ENCODE assay signal across 5 fruit fly cellular contexts in genomic region chr2L:7925389-7925788, dm6.
TF ChIP-seq lines count a peak whose summit lies in the region.

No protein-coding gene starts in this region.

- peak; percentile 54 for TF ChIP-seq CTCF in whole organism, embryonic (GFP tag; optimal IDR thresholded peaks at IDR 0.05; lab: Kevin White, UChicago)

TF ChIP-seq in whole organism, adult, 20 proteins besides CTCF, POLR2A, EP300 and RAD21 (continues in another document):
- no peak for TF ChIP-seq Hr96 (GFP tag; optimal IDR thresholded peaks at IDR 0.05; lab: Kevin White, UChicago)
- no peak for TF ChIP-seq tj (GFP tag; optimal IDR thresholded peaks at IDR 0.05; lab: Kevin White, UChicago)
- no peak for TF ChIP-seq CG11617 (GFP tag; optimal IDR thresholded peaks at IDR 0.05; lab: Kevin White, UChicago)
- peak; percentile 20 for TF ChIP-seq CG5204 (GFP tag; optimal IDR thresholded peaks at IDR 0.05; lab: Kevin White, UChicago)
- no peak for TF ChIP-seq toe (GFP tag; optimal IDR thresholded peaks at IDR 0.05; lab: Kevin White, UChicago)
- TF ChIP-seq Clk (GFP tag; optimal IDR thresholded peaks at IDR 0.05; lab: Kevin White, UChicago), result no peak
- no peak for TF ChIP-seq Crg-1 (GFP tag; optimal IDR thresholded peaks at IDR 0.05; lab: Kevin White, UChicago)
- TF ChIP-seq CG7101 (tag; optimal IDR thresholded peaks at IDR 0.05; lab: Kevin White, UChicago), result peak; percentile 34
- TF ChIP-seq Mnt (GFP tag; optimal IDR thresholded peaks at IDR 0.05; lab: Kevin White, UChicago), result no peak
- TF ChIP-seq pad (GFP tag; optimal IDR thresholded peaks at IDR 0.05; lab: Kevin White, UChicago), result no peak
- TF ChIP-seq cnc (optimal IDR thresholded peaks at IDR 0.05; lab: Kevin White, UChicago), result no peak
- TF ChIP-seq ovo (GFP tag; optimal IDR thresholded peaks at IDR 0.05; lab: Kevin White, UChicago), result no peak
- peak; percentile 56 for TF ChIP-seq CG33017 (tag; optimal IDR thresholded peaks at IDR 0.05; lab: Kevin White, UChicago)
- peak; percentile 36 for TF ChIP-seq CG12768 (GFP tag; optimal IDR thresholded peaks at IDR 0.05; lab: Kevin White, UChicago)
- no peak for TF ChIP-seq cic (GFP tag; optimal IDR thresholded peaks at IDR 0.05; lab: Kevin White, UChicago)
- no peak for TF ChIP-seq CG1620 (GFP tag; optimal IDR thresholded peaks at IDR 0.05; lab: Kevin White, UChicago)
- no peak for TF ChIP-seq kay (GFP tag; lab: Kevin White, UChicago; ENCODE audit: borderline replicate concordance)
- peak; percentile 35 for TF ChIP-seq CG14711 (tag; optimal IDR thresholded peaks at IDR 0.05; lab: Kevin White, UChicago)
- TF ChIP-seq CG7045 (GFP tag; optimal IDR thresholded peaks at IDR 0.05; lab: Kevin White, UChicago), result no peak

TF ChIP-seq in whole organism, embryonic, 481 proteins besides CTCF, POLR2A, EP300 and RAD21 (continues in another document):
- TF ChIP-seq ab (GFP tag; optimal IDR thresholded peaks at IDR 0.05; lab: Kevin White, UChicago) (peak; percentile 61), unpg (GFP tag; optimal IDR thresholded peaks at IDR 0.05; lab: Kevin White, UChicago) (peak; percentile 92), ac (GFP tag; optimal IDR thresholded peaks at IDR 0.05; lab: Kevin White, UChicago) (no peak), Atf6 (GFP tag; IDR thresholded peaks at IDR 0.05; lab: Robert Waterston, UW) (peak; percentile 91), prd (optimal IDR thresholded peaks at IDR 0.05; lab: Kevin White, UChicago) (no peak), prd (GFP tag; IDR thresholded peaks at IDR 0.05; lab: Robert Waterston, UW) (peak; percentile 94), crp (GFP tag; optimal IDR thresholded peaks at IDR 0.05; lab: Kevin White, UChicago) (peak in 1 of 2 experiments; percentile 41), Mes4 (GFP tag; optimal IDR thresholded peaks at IDR 0.05; lab: Kevin White, UChicago) (peak; percentile 73), CG15479 (GFP tag; optimal IDR thresholded peaks at IDR 0.05; lab: Kevin White, UChicago) (no peak), CG17912 (GFP tag; optimal IDR thresholded peaks at IDR 0.05; lab: Kevin White, UChicago) (peak; percentile 34), vvl (GFP tag; IDR thresholded peaks at IDR 0.05; lab: Robert Waterston, UW) (peak; percentile 96), seq (GFP tag; IDR thresholded peaks at IDR 0.05; lab: Robert Waterston, UW) (peak; percentile 90), oc (tag; optimal IDR thresholded peaks at IDR 0.05; lab: Kevin White, UChicago) (peak; percentile 84), CG12391 (tag; optimal IDR thresholded peaks at IDR 0.05; lab: Kevin White, UChicago) (peak; percentile 88), insv (GFP tag; optimal IDR thresholded peaks at IDR 0.05; lab: Kevin White, UChicago) (no peak), Adf1 (GFP tag; IDR thresholded peaks at IDR 0.05; lab: Robert Waterston, UW) (peak; percentile 58), Nf-YA (GFP tag; IDR thresholded peaks at IDR 0.05; lab: Robert Waterston, UW) (peak; percentile 80), fu2 (GFP tag; optimal IDR thresholded peaks at IDR 0.05; lab: Kevin White, UChicago) (peak; percentile 72), CG7963 (GFP tag; IDR thresholded peaks at IDR 0.05; lab: Robert Waterston, UW; ENCODE audit: partially characterized antibody) (no peak)

TF ChIP-seq in whole organism, prepupa, 60 proteins besides CTCF, POLR2A, EP300 and RAD21 (continues in another document):
- TF ChIP-seq CG31627 (GFP tag; optimal IDR thresholded peaks at IDR 0.05; lab: Kevin White, UChicago), result peak; percentile 87
- peak; percentile 95 for TF ChIP-seq svp (GFP tag; lab: Kevin White, UChicago)
- peak; percentile 99 for TF ChIP-seq CG6163 (GFP tag; IDR thresholded peaks at IDR 0.05; lab: Robert Waterston, UW)
- TF ChIP-seq Sox14 (GFP tag; optimal IDR thresholded peaks at IDR 0.05; lab: Kevin White, UChicago), result peak; percentile 97
- peak; percentile 97 for TF ChIP-seq CG3919 (GFP tag; optimal IDR thresholded peaks at IDR 0.05; lab: Kevin White, UChicago)
- TF ChIP-seq Met (GFP tag; optimal IDR thresholded peaks at IDR 0.05; lab: Kevin White, UChicago), result peak; percentile 92
- peak; percentile 98 for TF ChIP-seq eg (GFP tag; IDR thresholded peaks at IDR 0.05; lab: Robert Waterston, UW)
- TF ChIP-seq pdm3 (GFP tag; optimal IDR thresholded peaks at IDR 0.05; lab: Kevin White, UChicago), result peak; percentile 95
- TF ChIP-seq CG16779 (tag; optimal IDR thresholded peaks at IDR 0.05; lab: Kevin White, UChicago), result peak; percentile 91
- TF ChIP-seq topi (GFP tag; optimal IDR thresholded peaks at IDR 0.05; lab: Kevin White, UChicago), result peak; percentile 92
- peak; percentile 94 for TF ChIP-seq spab (GFP tag; optimal IDR thresholded peaks at IDR 0.05; lab: Kevin White, UChicago)
- no peak for TF ChIP-seq fkh (GFP tag; optimal IDR thresholded peaks at IDR 0.05; lab: Kevin White, UChicago)
- peak; percentile 94 for TF ChIP-seq CG1621 (tag; optimal IDR thresholded peaks at IDR 0.05; lab: Kevin White, UChicago)
- peak; percentile 78 for TF ChIP-seq CG11902 (GFP tag; optimal IDR thresholded peaks at IDR 0.05; lab: Kevin White, UChicago)
- peak; percentile 94 for TF ChIP-seq CG3032 (tag; optimal IDR thresholded peaks at IDR 0.05; lab: Kevin White, UChicago)
- peak; percentile 89 for TF ChIP-seq Ets21C (GFP tag; optimal IDR thresholded peaks at IDR 0.05; lab: Kevin White, UChicago)
- peak; percentile 94 for TF ChIP-seq CG6792 (GFP tag; optimal IDR thresholded peaks at IDR 0.05; lab: Kevin White, UChicago)
- peak; percentile 93 for TF ChIP-seq dac (GFP tag; optimal IDR thresholded peaks at IDR 0.05; lab: Kevin White, UChicago)
- TF ChIP-seq fd59A (GFP tag; optimal IDR thresholded peaks at IDR 0.05; lab: Kevin White, UChicago), result peak; percentile 90
- TF ChIP-seq CG10669 (GFP tag; optimal IDR thresholded peaks at IDR 0.05; lab: Kevin White, UChicago), result peak; percentile 92

TF ChIP-seq in whole organism, pupa, 21 proteins besides CTCF, POLR2A, EP300 and RAD21:
- TF ChIP-seq gl (tag; optimal IDR thresholded peaks at IDR 0.05; lab: Kevin White, UChicago), result peak; percentile 92
- TF ChIP-seq CG15710 (tag; optimal IDR thresholded peaks at IDR 0.05; lab: Kevin White, UChicago), result peak; percentile 94
- TF ChIP-seq Snoo (tag; optimal IDR thresholded peaks at IDR 0.05; lab: Kevin White, UChicago), result peak; percentile 86
- peak; percentile 96 for TF ChIP-seq CG9948 (tag; optimal IDR thresholded peaks at IDR 0.05; lab: Kevin White, UChicago)
- TF ChIP-seq EcR (GFP tag; optimal IDR thresholded peaks at IDR 0.05; lab: Kevin White, UChicago), result peak; percentile 45
- TF ChIP-seq CG32121 (GFP tag; IDR thresholded peaks at IDR 0.05; lab: Robert Waterston, UW), result peak; percentile 96
- peak; percentile 97 for TF ChIP-seq fd96Ca (GFP tag; IDR thresholded peaks at IDR 0.05; lab: Robert Waterston, UW)
- peak; percentile 95 for TF ChIP-seq Pif1B (GFP tag; optimal IDR thresholded peaks at IDR 0.05; lab: Kevin White, UChicago)
- peak; percentile 94 for TF ChIP-seq CG8159 (tag; optimal IDR thresholded peaks at IDR 0.05; lab: Kevin White, UChicago)
- peak; percentile 97 for TF ChIP-seq Pif1A (GFP tag; optimal IDR thresholded peaks at IDR 0.05; lab: Kevin White, UChicago)
- TF ChIP-seq CG17806 (tag; optimal IDR thresholded peaks at IDR 0.05; lab: Kevin White, UChicago), result peak; percentile 96
- peak; percentile 78 for TF ChIP-seq CG10348 (GFP tag; IDR thresholded peaks at IDR 0.05; lab: Robert Waterston, UW)
- peak; percentile 98 for TF ChIP-seq Ets98B (GFP tag; IDR thresholded peaks at IDR 0.05; lab: Robert Waterston, UW)
- TF ChIP-seq CG34367 (tag; optimal IDR thresholded peaks at IDR 0.05; lab: Kevin White, UChicago), result peak; percentile 95
- TF ChIP-seq CG13204 (GFP tag; optimal IDR thresholded peaks at IDR 0.05; lab: Kevin White, UChicago), result peak; percentile 89
- TF ChIP-seq CG14655 (GFP tag; optimal IDR thresholded peaks at IDR 0.05; lab: Kevin White, UChicago), result peak; percentile 98
- TF ChIP-seq rn (GFP tag; IDR thresholded peaks at IDR 0.05; lab: Robert Waterston, UW), result peak; percentile 92
- peak; percentile 79 for TF ChIP-seq D1 (tag; optimal IDR thresholded peaks at IDR 0.05; lab: Kevin White, UChicago)
- TF ChIP-seq CG8301 (tag; optimal IDR thresholded peaks at IDR 0.05; lab: Kevin White, UChicago), result peak; percentile 98
- TF ChIP-seq CG12605 (GFP tag; IDR thresholded peaks at IDR 0.05; lab: Robert Waterston, UW), result peak; percentile 97
- TF ChIP-seq CG4496 (GFP tag; IDR thresholded peaks at IDR 0.05; lab: Robert Waterston, UW), result peak; percentile 98

TF ChIP-seq in whole organism, wandering third instar larva, 38 proteins besides CTCF, POLR2A, EP300 and RAD21 (continues in another document):
- TF ChIP-seq ey (GFP tag; optimal IDR thresholded peaks at IDR 0.05; lab: Kevin White, UChicago) (peak; percentile 91), Dfd (GFP tag; optimal IDR thresholded peaks at IDR 0.05; lab: Kevin White, UChicago) (no peak), Mio (GFP tag; optimal IDR thresholded peaks at IDR 0.05; lab: Kevin White, UChicago) (peak; percentile 6), dsf (GFP tag; optimal IDR thresholded peaks at IDR 0.05; lab: Kevin White, UChicago; ENCODE audit: borderline replicate concordance) (peak; percentile 62), CG9705 (GFP tag; optimal IDR thresholded peaks at IDR 0.05; lab: Kevin White, UChicago) (peak; percentile 78), fru (GFP tag; optimal IDR thresholded peaks at IDR 0.05; lab: Kevin White, UChicago) (peak; percentile 91), Vsx2 (GFP tag; optimal IDR thresholded peaks at IDR 0.05; lab: Kevin White, UChicago; ENCODE audit: partially characterized antibody) (no peak), Abd-B (GFP tag; optimal IDR thresholded peaks at IDR 0.05; lab: Kevin White, UChicago) (no peak), Rel (GFP tag; optimal IDR thresholded peaks at IDR 0.05; lab: Kevin White, UChicago) (peak; percentile 78), Rel (tag; optimal IDR thresholded peaks at IDR 0.05; lab: Kevin White, UChicago) (peak; percentile 62), sv (GFP tag; optimal IDR thresholded peaks at IDR 0.05; lab: Kevin White, UChicago) (peak; percentile 76), psq (GFP tag; optimal IDR thresholded peaks at IDR 0.05; lab: Kevin White, UChicago) (peak; percentile 89), Dif (GFP tag; optimal IDR thresholded peaks at IDR 0.05; lab: Kevin White, UChicago; ENCODE audit: partially characterized antibody) (no peak), dmrt93B (GFP tag; optimal IDR thresholded peaks at IDR 0.05; lab: Kevin White, UChicago) (peak; percentile 82), rgr (GFP tag; optimal IDR thresholded peaks at IDR 0.05; lab: Kevin White, UChicago) (peak; percentile 87), Hnf4 (GFP tag; optimal IDR thresholded peaks at IDR 0.05; lab: Kevin White, UChicago) (peak; percentile 91), Hr83 (GFP tag; optimal IDR thresholded peaks at IDR 0.05; lab: Kevin White, UChicago; ENCODE audit: poor library complexity, severe bottlenecking) (no peak), Sp1 (GFP tag; optimal IDR thresholded peaks at IDR 0.05; lab: Kevin White, UChicago) (peak; percentile 88), CrebA (GFP tag; optimal IDR thresholded peaks at IDR 0.05; lab: Kevin White, UChicago; ENCODE audit: borderline replicate concordance) (peak; percentile 54), dl (GFP tag; optimal IDR thresholded peaks at IDR 0.05; lab: Kevin White, UChicago; ENCODE audit: insufficient read depth in 1 of 2, partially characterized antibody in 2 of 2) (no peak), CG32264 (GFP tag; optimal IDR thresholded peaks at IDR 0.05; lab: Kevin White, UChicago) (peak; percentile 69), Myc (optimal IDR thresholded peaks at IDR 0.05; lab: Kevin White, UChicago) (no peak)
